Worm (Caenorhabditis elegans): Measurements from ENCODE around the gene flp-7.

DNA sequence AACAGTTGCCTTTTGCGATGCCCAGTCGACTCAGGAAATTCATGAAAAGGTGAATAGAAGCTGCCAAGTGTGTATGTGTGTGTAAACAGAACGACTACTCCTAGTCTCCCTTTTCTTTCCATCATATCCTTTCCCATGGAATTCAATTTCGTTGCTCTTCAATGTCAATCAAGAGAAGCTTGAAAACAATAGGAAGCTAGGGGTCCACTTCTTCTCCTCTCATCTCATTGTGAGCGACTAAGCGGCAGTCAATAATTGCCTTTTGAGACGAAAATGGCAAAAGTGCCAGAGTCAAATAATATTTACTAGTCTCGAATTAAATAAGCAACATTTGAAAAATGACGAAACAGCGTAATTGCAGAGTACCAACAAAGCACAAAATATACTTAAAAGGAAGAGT, 16.1 kb upstream of the flp-7 start:
- no peak for TF ChIP-seq nhr-237 (tag; optimal IDR thresholded peaks at IDR 0.05)
- no peak for TF ChIP-seq snpc-4 (tag; optimal IDR thresholded peaks at IDR 0.05)

Data from whole organism, L2 larva.